Fruit fly (Drosophila melanogaster): Measurements from ENCODE around the gene CG32450.

dm6 chr3L:22346566-22347146, 17.1 kb downstream of the CG32450 start:
- no peak for TF ChIP-seq h (optimal IDR thresholded peaks at IDR 0.05)
- TF ChIP-seq insv (optimal IDR thresholded peaks at IDR 0.05), result no peak
- TF ChIP-seq psq (optimal IDR thresholded peaks at IDR 0.05), result no peak
- no peak for TF ChIP-seq ttk (optimal IDR thresholded peaks at IDR 0.05)

Data from Kc167 (cell line).